Worm (Caenorhabditis elegans): ENCODE measurements around the gene F29B9.7.

F29B9.7 gene

DNA sequence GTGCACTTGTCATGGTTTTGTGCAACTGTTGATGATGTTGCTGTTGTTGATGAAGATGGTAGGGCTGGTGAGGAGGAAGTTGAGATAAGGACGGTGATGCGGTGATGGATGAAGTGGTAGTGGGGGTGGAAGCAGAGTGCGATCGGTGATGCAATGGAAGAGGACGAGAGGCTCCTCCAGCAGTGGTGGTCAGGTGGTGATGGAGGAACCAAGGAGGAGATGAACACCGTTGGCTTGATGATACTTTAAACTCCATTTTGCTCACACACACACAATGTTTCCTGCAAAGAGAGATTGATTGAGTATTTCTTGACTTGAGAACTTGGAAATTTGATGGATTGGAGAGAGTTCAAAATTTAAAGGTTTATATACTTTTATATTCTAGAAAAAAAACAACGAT, 11.7 kb upstream of the F29B9.7 start, which contains the start of gene F19C7.8:
Gene F19C7.8 (minus strand): TSS at position 256 of the 400 bp plus-strand sequence.
- TF ChIP-seq cnd-1 (tag; optimal IDR thresholded peaks at IDR 0.05): no peak
- no peak for TF ChIP-seq lsy-2 (tag; optimal IDR thresholded peaks at IDR 0.05)
- no peak for TF ChIP-seq elt-1 (tag; optimal IDR thresholded peaks at IDR 0.05; ENCODE audit: borderline replicate concordance, insufficient read depth)
- no peak for TF ChIP-seq ceh-43 (GFP tag; optimal IDR thresholded peaks at IDR 0.05)
- no peak for TF ChIP-seq lin-13 (tag; optimal IDR thresholded peaks at IDR 0.05)
- TF ChIP-seq nhr-76 (tag; optimal IDR thresholded peaks at IDR 0.05): no peak
- peak; percentile 22 for TF ChIP-seq unc-120 (tag; optimal IDR thresholded peaks at IDR 0.05; ENCODE audit: poor library complexity, severe bottlenecking)
- TF ChIP-seq hlh-1 (tag; optimal IDR thresholded peaks at IDR 0.05): peak; percentile 73
- no peak for TF ChIP-seq flh-1 (GFP tag; optimal IDR thresholded peaks at IDR 0.05)
- no peak for TF ChIP-seq snpc-4 (tag; optimal IDR thresholded peaks at IDR 0.05)

DNA sequence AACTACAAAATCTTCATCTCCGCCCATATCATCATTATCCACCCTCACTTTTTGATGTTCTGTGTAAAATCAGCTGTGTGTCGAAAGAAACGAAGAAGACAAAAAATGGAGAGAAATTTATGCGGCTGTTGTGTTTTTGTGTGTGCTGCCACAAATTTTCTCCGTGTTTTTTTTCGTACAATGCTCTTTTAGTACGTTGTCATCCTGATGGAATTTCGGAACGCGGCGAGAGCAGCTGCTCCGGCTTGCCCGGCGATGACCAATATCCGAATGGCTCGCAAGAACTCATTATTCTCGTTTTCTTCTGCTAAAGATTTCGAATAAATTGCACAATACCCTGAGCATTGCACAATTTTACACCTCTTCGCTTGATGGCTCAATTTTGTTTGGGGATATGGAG, 10.2 kb upstream of the F29B9.7 start:
- TF ChIP-seq ztf-11 (tag; optimal IDR thresholded peaks at IDR 0.05) (no peak), unc-62 (GFP tag; optimal IDR thresholded peaks at IDR 0.05) (peak; percentile 18), mep-1 (tag; optimal IDR thresholded peaks at IDR 0.05) (no peak), hlh-1 (tag; optimal IDR thresholded peaks at IDR 0.05) (peak; percentile 62), elt-3 (tag; optimal IDR thresholded peaks at IDR 0.05) (no peak), unc-120 (tag; optimal IDR thresholded peaks at IDR 0.05; ENCODE audit: poor library complexity, severe bottlenecking) (peak; percentile 74), ces-1 (GFP tag; optimal IDR thresholded peaks at IDR 0.05) (no peak), ceh-83 (GFP tag; optimal IDR thresholded peaks at IDR 0.05) (no peak), ceh-39 (tag; optimal IDR thresholded peaks at IDR 0.05) (no peak), drap-1 (GFP tag; optimal IDR thresholded peaks at IDR 0.05) (no peak)

DNA sequence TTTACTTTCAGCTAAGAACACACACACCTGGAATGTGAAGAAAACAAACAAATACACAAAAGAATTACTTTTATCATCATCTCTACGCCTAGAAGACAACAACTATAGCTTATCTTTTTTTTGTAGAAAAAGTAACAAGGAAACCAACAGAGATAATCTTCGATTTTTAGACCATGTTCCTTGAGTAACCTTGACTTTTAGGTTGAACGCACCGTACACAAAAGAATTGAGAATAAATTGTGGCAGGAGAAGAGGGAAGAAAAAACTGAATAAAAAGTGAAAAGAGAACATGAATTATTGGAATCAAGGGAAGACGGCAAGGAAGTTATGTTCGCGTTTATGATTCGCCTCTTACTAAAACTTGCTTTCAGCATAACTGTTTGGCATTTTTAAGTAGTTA, 8.6 kb upstream of the F29B9.7 start:
- TF ChIP-seq tbx-8 (GFP tag; optimal IDR thresholded peaks at IDR 0.05): no peak
- no peak for TF ChIP-seq lsy-2 (tag; optimal IDR thresholded peaks at IDR 0.05)
- no peak for TF ChIP-seq pha-4 (tag; optimal IDR thresholded peaks at IDR 0.05)
- TF ChIP-seq zip-8 (tag; optimal IDR thresholded peaks at IDR 0.05): no peak
- TF ChIP-seq elt-3 (tag; optimal IDR thresholded peaks at IDR 0.05): no peak
- TF ChIP-seq drap-1 (GFP tag; optimal IDR thresholded peaks at IDR 0.05): no peak
- no peak for TF ChIP-seq nhr-28 (tag; optimal IDR thresholded peaks at IDR 0.05)
- no peak for TF ChIP-seq hlh-1 (tag; optimal IDR thresholded peaks at IDR 0.05)
- no peak for TF ChIP-seq nhr-76 (tag; optimal IDR thresholded peaks at IDR 0.05)
- TF ChIP-seq M03D4.4 (tag; optimal IDR thresholded peaks at IDR 0.05): no peak
- TF ChIP-seq unc-62 (GFP tag; optimal IDR thresholded peaks at IDR 0.05): no peak
- TF ChIP-seq sem-2 (GFP tag; optimal IDR thresholded peaks at IDR 0.05): no peak
- no peak for TF ChIP-seq cnd-1 (tag; optimal IDR thresholded peaks at IDR 0.05)
- TF ChIP-seq ceh-83 (GFP tag; optimal IDR thresholded peaks at IDR 0.05): no peak

DNA sequence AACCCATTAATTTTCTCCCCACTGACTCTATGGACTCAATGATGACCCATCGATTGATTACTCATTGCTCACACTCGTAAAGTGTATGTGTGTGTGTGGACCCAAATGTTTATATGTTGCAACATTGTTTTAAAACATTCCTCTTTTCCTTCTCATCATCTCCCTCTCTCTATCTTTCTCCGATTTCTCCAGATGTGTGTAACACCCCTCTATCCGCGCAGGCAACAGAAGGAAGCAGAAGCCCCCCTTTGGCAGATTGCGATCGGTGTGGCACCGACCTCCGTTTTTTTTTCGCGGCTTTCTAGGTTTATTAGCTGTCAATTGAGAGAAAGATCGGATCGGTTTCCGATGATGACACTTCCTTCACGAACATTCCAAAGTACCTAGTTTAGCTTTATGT, 6.0 kb upstream of the F29B9.7 start:
- TF ChIP-seq ham-2 (GFP tag; optimal IDR thresholded peaks at IDR 0.05): peak; percentile 47
- no peak for TF ChIP-seq cnd-1 (tag; optimal IDR thresholded peaks at IDR 0.05)
- peak; percentile 67 for TF ChIP-seq unc-120 (tag; optimal IDR thresholded peaks at IDR 0.05; ENCODE audit: poor library complexity, severe bottlenecking)
- no peak for TF ChIP-seq lsy-2 (tag; optimal IDR thresholded peaks at IDR 0.05)

DNA sequence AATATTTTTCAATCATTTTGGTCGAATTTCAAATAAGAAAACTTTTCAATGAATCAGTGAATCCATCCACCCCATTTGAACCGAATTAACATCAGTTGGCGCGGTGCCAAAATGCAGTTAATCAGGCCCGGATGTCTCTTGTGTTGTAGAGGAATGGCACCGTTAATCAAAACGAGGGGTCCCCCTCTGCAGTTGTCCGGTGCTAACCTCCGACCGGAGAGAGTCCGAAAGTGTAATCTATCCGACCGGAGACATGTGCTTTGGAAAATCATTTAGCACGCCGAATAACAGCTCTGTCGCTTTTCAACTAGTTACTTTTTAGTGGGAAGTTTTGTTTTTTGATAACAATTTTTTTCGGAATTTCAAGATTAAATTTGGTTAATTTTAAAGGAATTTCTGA, 4.3 kb upstream of the F29B9.7 start:
- no peak for TF ChIP-seq ces-1 (GFP tag; optimal IDR thresholded peaks at IDR 0.05)
- TF ChIP-seq hlh-1 (tag; optimal IDR thresholded peaks at IDR 0.05): peak; percentile 52

DNA sequence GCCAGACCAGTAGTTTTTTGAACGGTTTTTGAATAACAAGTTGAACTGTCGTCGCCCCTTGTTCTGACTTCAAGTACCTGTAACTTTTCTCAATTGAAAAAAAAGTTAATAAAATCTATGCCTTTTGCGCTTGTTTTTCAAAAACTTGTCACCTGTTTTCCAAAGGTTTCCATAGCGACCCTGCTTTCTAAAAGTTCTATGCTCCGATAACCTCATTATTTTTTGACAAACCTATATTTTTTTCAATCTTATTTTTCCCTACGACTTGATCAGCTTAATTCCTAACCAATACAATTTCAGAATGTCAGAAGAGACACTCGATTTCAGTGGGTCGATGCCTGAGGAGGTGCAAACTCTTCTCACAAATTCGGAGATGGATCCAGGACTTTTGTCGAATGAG, 2.2 kb upstream of the F29B9.7 start, which contains the start of gene F29B9.8:
Gene F29B9.8 (plus strand): TSS at position 301 of the 400 bp plus-strand sequence.
- TF ChIP-seq unc-62 (GFP tag; optimal IDR thresholded peaks at IDR 0.05): no peak
- no peak for TF ChIP-seq nhr-12 (tag; optimal IDR thresholded peaks at IDR 0.05)
- TF ChIP-seq snpc-4 (tag; optimal IDR thresholded peaks at IDR 0.05): no peak
- TF ChIP-seq mep-1 (tag; optimal IDR thresholded peaks at IDR 0.05): no peak
- TF ChIP-seq lin-13 (tag; optimal IDR thresholded peaks at IDR 0.05): no peak
- no peak for TF ChIP-seq lin-32 (GFP tag; optimal IDR thresholded peaks at IDR 0.05)
- no peak for TF ChIP-seq bed-3 (GFP tag; optimal IDR thresholded peaks at IDR 0.05)
- no peak for TF ChIP-seq sem-2 (GFP tag; optimal IDR thresholded peaks at IDR 0.05)
- no peak for TF ChIP-seq ceh-39 (tag; optimal IDR thresholded peaks at IDR 0.05)
- no peak for TF ChIP-seq unc-39 (tag; optimal IDR thresholded peaks at IDR 0.05)
- TF ChIP-seq unc-120 (tag; optimal IDR thresholded peaks at IDR 0.05; ENCODE audit: poor library complexity, severe bottlenecking): no peak
- TF ChIP-seq flh-1 (GFP tag; optimal IDR thresholded peaks at IDR 0.05): no peak
- TF ChIP-seq cnd-1 (tag; optimal IDR thresholded peaks at IDR 0.05): no peak
- no peak for TF ChIP-seq zip-8 (tag; optimal IDR thresholded peaks at IDR 0.05)
- TF ChIP-seq mls-2 (tag; optimal IDR thresholded peaks at IDR 0.05): no peak
- no peak for TF ChIP-seq nhr-76 (tag; optimal IDR thresholded peaks at IDR 0.05)
- no peak for TF ChIP-seq drap-1 (GFP tag; optimal IDR thresholded peaks at IDR 0.05)
- no peak for TF ChIP-seq ceh-83 (GFP tag; optimal IDR thresholded peaks at IDR 0.05)

Measured in whole organism, mixed stage, embryonic.